Fruit fly (Drosophila melanogaster) whole organism, embryonic: ENCODE measurements around the gene CG4733.

Experiments used
- Atf3 ChIP-seq: fragments of 200-800 bp; sonication (Bioruptor generic); optimal IDR thresholded peaks from 3 replicates; lab custom pipeline; 2016; ENCODE audit warnings: missing biosample characterization, missing genetic modification characterization
- B-H2 ChIP-seq: fragments of 200-800 bp; sonication (Bioruptor generic); optimal IDR thresholded peaks from 2 replicates; lab custom pipeline; 2018; ENCODE audit warnings: missing biosample characterization, mild to moderate bottlenecking, missing genetic modification characterization
- Blimp-1 ChIP-seq: fragments of 200-800 bp; sonication (Bioruptor generic); optimal IDR thresholded peaks from 3 replicates; lab custom pipeline; 2018; ENCODE audit warnings: missing biosample characterization, missing genetic modification characterization, mild to moderate bottlenecking, moderate library complexity, missing genetic modification reagents
- CG10267 ChIP-seq: fragments of 200-800 bp; sonication (Bioruptor generic); optimal IDR thresholded peaks from 2 replicates; lab custom pipeline; 2018; ENCODE audit warnings: missing biosample characterization, mild to moderate bottlenecking, missing genetic modification characterization, moderate library complexity
- CG10462 ChIP-seq: fragments of 200-800 bp; sonication (Bioruptor generic); optimal IDR thresholded peaks from 2 replicates; lab custom pipeline; 2016; ENCODE audit warnings: missing biosample characterization, missing genetic modification characterization
- CG10959 ChIP-seq: fragments of 200-800 bp; sonication (Bioruptor generic); IDR thresholded peaks from 2 replicates; pipeline ENCODE4 v1.3.6; 2022; ENCODE audit warnings: missing biosample characterization, missing genetic modification characterization
- CG11456 ChIP-seq: fragments of 200-800 bp; sonication (Bioruptor generic); IDR thresholded peaks from 3 replicates; pipeline ENCODE4 v1.3.6; 2022; ENCODE audit warnings: missing biosample characterization, missing genetic modification characterization
- CG11695 ChIP-seq: fragments of 200-800 bp; sonication (Bioruptor generic); IDR thresholded peaks from 3 replicates; pipeline ENCODE4 v1.3.6; 2022; ENCODE audit warnings: missing biosample characterization, missing genetic modification characterization
- CG12236 ChIP-seq: fragments of 200-800 bp; sonication (Bioruptor generic); optimal IDR thresholded peaks from 2 replicates; lab custom pipeline; 2016; ENCODE audit warnings: missing biosample characterization, missing genetic modification characterization
- CG1233 ChIP-seq: fragments of 200-800 bp; sonication (Bioruptor generic); optimal IDR thresholded peaks from 4 replicates; lab custom pipeline; 2018; ENCODE audit warnings: missing biosample characterization, mild to moderate bottlenecking, missing genetic modification characterization
- CG14014 ChIP-seq: fragments of 200-800 bp; sonication (Bioruptor generic); IDR thresholded peaks from 2 replicates; pipeline ENCODE4 v1.3.6; 2022; ENCODE audit warnings: missing biosample characterization, missing genetic modification characterization
- CG14965 ChIP-seq: fragments of 200-800 bp; sonication (Bioruptor generic); optimal IDR thresholded peaks from 2 replicates; lab custom pipeline; 2016; ENCODE audit warnings: missing biosample characterization, missing genetic modification characterization, borderline replicate concordance
- CG1602 ChIP-seq: fragments of 200-800 bp; sonication (Bioruptor generic); optimal IDR thresholded peaks from 3 replicates; lab custom pipeline; 2016; ENCODE audit warnings: missing biosample characterization, missing genetic modification characterization
- CG17568 ChIP-seq: fragments of 200-800 bp; sonication (Bioruptor generic); optimal IDR thresholded peaks from 2 replicates; lab custom pipeline; 2018; ENCODE audit warnings: missing biosample characterization, mild to moderate bottlenecking, missing genetic modification characterization, moderate library complexity
- CG17912 ChIP-seq: fragments of 200-800 bp; sonication (Bioruptor generic); optimal IDR thresholded peaks from 2 replicates; lab custom pipeline; 2018; ENCODE audit warnings: missing biosample characterization, mild to moderate bottlenecking, missing genetic modification characterization
- CG18599 ChIP-seq: fragments of 200-800 bp; sonication (Bioruptor generic); optimal IDR thresholded peaks from 3 replicates; lab custom pipeline; 2017; ENCODE audit warnings: missing biosample characterization, missing genetic modification characterization, mild to moderate bottlenecking, moderate library complexity, missing genetic modification reagents
- CG2889 ChIP-seq: fragments of 200-800 bp; sonication (Bioruptor generic); IDR thresholded peaks from 3 replicates; pipeline ENCODE4 v1.3.6; 2022; ENCODE audit warnings: missing biosample characterization, missing genetic modification characterization
- CG31441 ChIP-seq: fragments of 200-800 bp; sonication (Bioruptor generic); IDR thresholded peaks from 2 replicates; pipeline ENCODE4 v1.3.6; 2022; ENCODE audit warnings: missing biosample characterization, missing genetic modification characterization
- CG34422 ChIP-seq: fragments of 200-800 bp; sonication (Bioruptor generic); IDR thresholded peaks from 3 replicates; pipeline ENCODE4 v1.3.6; 2022; ENCODE audit warnings: missing biosample characterization, missing genetic modification characterization
- CG3847 ChIP-seq: fragments of 200-800 bp; sonication (Bioruptor generic); IDR thresholded peaks from 2 replicates; pipeline ENCODE4 v1.3.6; 2022; ENCODE audit warnings: missing biosample characterization, missing genetic modification characterization
- CG4730 ChIP-seq: fragments of 200-800 bp; sonication (Bioruptor generic); IDR thresholded peaks from 2 replicates; pipeline ENCODE4 v1.3.6; 2022; ENCODE audit warnings: missing biosample characterization, missing genetic modification characterization
- CG4820 ChIP-seq: fragments of 200-800 bp; sonication (Bioruptor generic); optimal IDR thresholded peaks from 3 replicates; lab custom pipeline; 2016; ENCODE audit warnings: missing biosample characterization, missing genetic modification characterization
- CG4854 ChIP-seq: fragments of 200-800 bp; sonication (Bioruptor generic); optimal IDR thresholded peaks from 2 replicates; lab custom pipeline; 2016; ENCODE audit warnings: missing biosample characterization, missing genetic modification characterization, inconsistent platforms
- CG6689 ChIP-seq: fragments of 200-800 bp; sonication (Bioruptor generic); IDR thresholded peaks from 2 replicates; pipeline ENCODE4 v1.3.6; 2022; ENCODE audit warnings: missing biosample characterization, missing genetic modification characterization
- CG6813 ChIP-seq: fragments of 200-800 bp; sonication (Bioruptor generic); optimal IDR thresholded peaks from 2 replicates; lab custom pipeline; 2017; ENCODE audit warnings: missing biosample characterization, missing genetic modification characterization, mild to moderate bottlenecking, moderate library complexity, missing genetic modification reagents
- CG8478 ChIP-seq: fragments of >200 bp; optimal IDR thresholded peaks from 2 replicates; lab custom pipeline; 2018
- CoRest ChIP-seq: fragments of 200-800 bp; sonication (Bioruptor generic); optimal IDR thresholded peaks from 3 replicates; lab custom pipeline; 2018; ENCODE audit warnings: missing biosample characterization, mild to moderate bottlenecking, missing genetic modification characterization, moderate library complexity
- D19B ChIP-seq: fragments of 200-800 bp; sonication (Bioruptor generic); optimal IDR thresholded peaks from 2 replicates; lab custom pipeline; 2017; ENCODE audit warnings: missing biosample characterization, mild to moderate bottlenecking, missing genetic modification characterization
- Dad ChIP-seq: fragments of 200-800 bp; sonication (Bioruptor generic); optimal IDR thresholded peaks from 3 replicates; lab custom pipeline; 2016; ENCODE audit warnings: missing biosample characterization, missing genetic modification characterization
- Dref ChIP-seq: fragments of 200-800 bp; sonication (Bioruptor generic); IDR thresholded peaks from 2 replicates; pipeline ENCODE4 v1.3.6; 2022; ENCODE audit warnings: missing biosample characterization, missing genetic modification characterization
- Drgx ChIP-seq: fragments of 200-800 bp; sonication (Bioruptor generic); IDR thresholded peaks from 2 replicates; pipeline ENCODE4 v1.3.6; 2022; ENCODE audit warnings: missing biosample characterization, missing genetic modification characterization
- Gug ChIP-seq: fragments of 200-800 bp; sonication (Bioruptor generic); IDR thresholded peaks from 4 replicates; pipeline ENCODE4 v1.3.6; 2022; ENCODE audit warnings: missing biosample characterization, missing genetic modification characterization
- Hand ChIP-seq: fragments of 200-800 bp; sonication (Bioruptor generic); optimal IDR thresholded peaks from 2 replicates; lab custom pipeline; 2017; ENCODE audit warnings: mild to moderate bottlenecking, missing biosample characterization, missing genetic modification reagents, missing genetic modification characterization
- HmgD ChIP-seq: fragments of 200-800 bp; sonication (Bioruptor generic); optimal IDR thresholded peaks from 3 replicates; lab custom pipeline; 2016; ENCODE audit warnings: missing biosample characterization, missing genetic modification characterization
- Lhr ChIP-seq: fragments of 200-800 bp; sonication (Bioruptor generic); optimal IDR thresholded peaks from 3 replicates; lab custom pipeline; 2017; ENCODE audit warnings: mild to moderate bottlenecking, missing biosample characterization, missing genetic modification reagents, missing genetic modification characterization
- Max ChIP-seq: fragments of 200-800 bp; sonication (Bioruptor generic); optimal IDR thresholded peaks from 2 replicates; lab custom pipeline; 2016; ENCODE audit warnings: missing biosample characterization, mild to moderate bottlenecking, missing genetic modification characterization
- Mes4 ChIP-seq: fragments of 200-800 bp; sonication (Bioruptor generic); optimal IDR thresholded peaks from 2 replicates; lab custom pipeline; 2016; ENCODE audit warnings: missing biosample characterization, missing genetic modification characterization
- NK7.1 ChIP-seq: fragments of 200-800 bp; sonication (Bioruptor generic); optimal IDR thresholded peaks from 3 replicates; lab custom pipeline; 2016; ENCODE audit warnings: missing biosample characterization, missing genetic modification characterization
- Nf-YC ChIP-seq: fragments of 200-800 bp; optimal IDR thresholded peaks from 3 replicates; lab custom pipeline; 2019; ENCODE audit warnings: missing biosample characterization, mild to moderate bottlenecking, missing genetic modification characterization, moderate library complexity
- bab2 ChIP-seq: fragments of 200-800 bp; sonication (Bioruptor generic); optimal IDR thresholded peaks from 2 replicates; lab custom pipeline; 2016; ENCODE audit warnings: missing biosample characterization, missing genetic modification characterization
- dmrt11E ChIP-seq: fragments of 200-800 bp; sonication (Bioruptor generic); optimal IDR thresholded peaks from 3 replicates; lab custom pipeline; 2018; ENCODE audit warnings: missing biosample characterization, mild to moderate bottlenecking, missing genetic modification characterization, moderate library complexity
- dmrt99B ChIP-seq: fragments of 200-800 bp; sonication (Bioruptor generic); optimal IDR thresholded peaks from 2 replicates; lab custom pipeline; 2018; ENCODE audit warnings: missing biosample characterization, mild to moderate bottlenecking, missing genetic modification characterization, moderate library complexity
- ewg ChIP-seq: fragments of 200-800 bp; sonication (Bioruptor generic); optimal IDR thresholded peaks from 3 replicates; lab custom pipeline; 2017; ENCODE audit warnings: mild to moderate bottlenecking, missing biosample characterization, missing genetic modification reagents, missing genetic modification characterization
- fd102C ChIP-seq: fragments of 200-800 bp; sonication (Bioruptor generic); optimal IDR thresholded peaks from 2 replicates; lab custom pipeline; 2018; ENCODE audit warnings: missing biosample characterization, mild to moderate bottlenecking, missing genetic modification characterization, moderate library complexity
- gsb-n ChIP-seq: fragments of 200-800 bp; sonication (Bioruptor generic); optimal IDR thresholded peaks from 3 replicates; lab custom pipeline; 2018; ENCODE audit warnings: missing biosample characterization, mild to moderate bottlenecking, missing genetic modification characterization
- nerfin-2 ChIP-seq: fragments of 200-800 bp; sonication (Bioruptor generic); IDR thresholded peaks from 2 replicates; pipeline ENCODE4 v1.3.6; 2022; ENCODE audit warnings: missing biosample characterization, missing genetic modification characterization; ENCODE audit not compliant: partially characterized antibody
- pan ChIP-seq, 4 experiments: fragments of >200 bp in 3 of 4; fragments of 200-800 bp in 1 of 4; sonication (Bioruptor generic) in 1 of 4; optimal IDR thresholded peaks in 3 of 4; IDR thresholded peaks in 1 of 4; 2 replicates each; pipeline versions ENCODE4 v1.3.6 to Lab custom; 2017 to 2022; ENCODE audit warnings: missing biosample characterization in 2 of 4, missing genetic modification characterization in 2 of 4, mixed read lengths in 1 of 4
- scrt ChIP-seq: fragments of 200-800 bp; sonication (Bioruptor generic); optimal IDR thresholded peaks from 2 replicates; lab custom pipeline; 2018; ENCODE audit warnings: missing biosample characterization, mild to moderate bottlenecking, missing genetic modification characterization, moderate library complexity
- trh ChIP-seq: fragments of 200-800 bp; sonication (Bioruptor generic); optimal IDR thresholded peaks from 2 replicates; lab custom pipeline; 2016; ENCODE audit warnings: missing biosample characterization, missing genetic modification characterization

Gene CG4733

dm6 chr3R:19875118-19875887, 15.2 kb upstream of the CG4733 start, which contains the start of gene Mrp5 (continued):
- TF ChIP-seq Dref (GFP tag; lab: Robert Waterston, UW) = no peak
- TF ChIP-seq CG14965 (GFP tag; lab: Kevin White, UChicago) = no peak
- no peak for TF ChIP-seq B-H2 (GFP tag; lab: Kevin White, UChicago)
- TF ChIP-seq CG34422 (GFP tag; lab: Robert Waterston, UW) = peak; percentile 57; the same call in 2 of the 3 replicates
- TF ChIP-seq Drgx = peak; percentile 55
- peak; percentile 39 for TF ChIP-seq CG31441 (GFP tag; lab: Robert Waterston, UW)
- peak; percentile 95 for TF ChIP-seq ewg (GFP tag; lab: Kevin White, UChicago)
- TF ChIP-seq CG14014 (GFP tag; lab: Robert Waterston, UW) = peak; percentile 53; the same call in 1 of the 2 replicates
- no peak for TF ChIP-seq CG8478 (lab: Kevin White, UChicago)
- no peak for TF ChIP-seq D19B (GFP tag; lab: Kevin White, UChicago)
- TF ChIP-seq CG1233 (GFP tag; lab: Kevin White, UChicago) = no peak
- no peak; the same call in 1 of the 2 replicates for TF ChIP-seq CG3847 (GFP tag; lab: Robert Waterston, UW)
- TF ChIP-seq CG6813 (GFP tag; lab: Kevin White, UChicago) = peak; percentile 35
- no peak for TF ChIP-seq Blimp-1
- TF ChIP-seq CG18599 (GFP tag; lab: Kevin White, UChicago) = peak; percentile 36
- peak; percentile 57 for TF ChIP-seq CG6689 (GFP tag; lab: Robert Waterston, UW)
- 0 out of 2 replicates have a peak, but pooled peaks have one; percentile 13 for TF ChIP-seq CG4730 (GFP tag; lab: Robert Waterston, UW)
- no peak for TF ChIP-seq Nf-YC (tag; lab: Kevin White, UChicago)
- TF ChIP-seq Atf3 (GFP tag; lab: Kevin White, UChicago) = no peak
- TF ChIP-seq dmrt99B (tag; lab: Kevin White, UChicago) = peak; percentile 45
- no peak for TF ChIP-seq Dad
- TF ChIP-seq CG11695 (GFP tag; lab: Robert Waterston, UW) = peak; percentile 51; the same call in 1 of the 3 replicates
- TF ChIP-seq scrt (GFP tag; lab: Kevin White, UChicago) = no peak
- TF ChIP-seq CG11456 (GFP tag; lab: Robert Waterston, UW) = peak; percentile 80
- no peak for TF ChIP-seq CG2889 (GFP tag; lab: Robert Waterston, UW)
- TF ChIP-seq nerfin-2 (GFP tag; lab: Robert Waterston, UW) = no peak
- no peak for TF ChIP-seq CG17912 (GFP tag; lab: Kevin White, UChicago)
- no peak for TF ChIP-seq Mes4 (GFP tag; lab: Kevin White, UChicago)
- no peak for TF ChIP-seq dmrt11E
- peak; percentile 29 for TF ChIP-seq CG17568 (GFP tag; lab: Kevin White, UChicago)
- no peak for TF ChIP-seq fd102C (GFP tag; lab: Kevin White, UChicago)
- no peak for TF ChIP-seq CG12236
- TF ChIP-seq Gug (GFP tag; lab: Robert Waterston, UW) = peak; percentile 75; the same call in 3 of the 4 replicates
- TF ChIP-seq CG10267 = peak; percentile 40
- no peak for TF ChIP-seq bab2 (GFP tag; lab: Kevin White, UChicago)
- TF ChIP-seq CG4820 (GFP tag; lab: Kevin White, UChicago) = peak; percentile 9
- no peak for TF ChIP-seq Lhr (GFP tag; lab: Kevin White, UChicago)
- TF ChIP-seq gsb-n (tag; lab: Kevin White, UChicago) = no peak
- peak; percentile 6 for TF ChIP-seq NK7.1 (GFP tag; lab: Kevin White, UChicago)
- TF ChIP-seq CG1602 = peak; percentile 37
- TF ChIP-seq CoRest = peak; percentile 22
- TF ChIP-seq trh (GFP tag; lab: Kevin White, UChicago) = no peak
- no peak for TF ChIP-seq pan (optimal IDR thresholded peaks at IDR 0.05; lab: Kevin White, UChicago)
- peak in 1 of 2 experiments; percentile 62 for TF ChIP-seq pan (GFP tag; optimal IDR thresholded peaks at IDR 0.05 in 1 of 2, IDR thresholded peaks at IDR 0.05 in 1 of 2)
- no peak for TF ChIP-seq CG4854
- TF ChIP-seq CG10462 = no peak
- no peak; the same call in 1 of the 2 replicates for TF ChIP-seq CG10959 (GFP tag; lab: Robert Waterston, UW)
- no peak for TF ChIP-seq Hand (GFP tag; lab: Kevin White, UChicago)
- no peak for TF ChIP-seq HmgD (GFP tag; lab: Kevin White, UChicago)
- no peak for TF ChIP-seq Max
